Worm (Caenorhabditis elegans) whole organism, L2 larva: Measurements from ENCODE around the gene C01C4.2.

Experiments
- F13H6.1 ChIP-seq: sonication (generic microtip); optimal IDR thresholded peaks from 2 replicates; lab custom pipeline; 2016; ENCODE audit warnings: missing genetic modification characterization, missing compliant biosample characterization
- Y55F3AM.14 ChIP-seq: fragments of 200-800 bp; sonication (Bioruptor generic); optimal IDR thresholded peaks from 2 replicates; lab custom pipeline; 2018; ENCODE audit warnings: mild to moderate bottlenecking, missing genetic modification characterization, missing compliant biosample characterization
- ZK546.5 ChIP-seq: sonication (generic microtip); optimal IDR thresholded peaks from 2 replicates; lab custom pipeline; 2017; ENCODE audit warnings: missing biosample characterization, missing genetic modification characterization
- alr-1 ChIP-seq: fragments of 150-350 bp; optimal IDR thresholded peaks from 2 replicates; lab custom pipeline; 2014; ENCODE audit warnings: missing biosample characterization, missing genetic modification characterization
- aly-2 ChIP-seq: fragments of 150-350 bp; optimal IDR thresholded peaks from 2 replicates; lab custom pipeline; 2014; ENCODE audit warnings: missing biosample characterization, missing genetic modification characterization
- ama-1 ChIP-seq: fragments of 150-350 bp; optimal IDR thresholded peaks from 2 replicates; lab custom pipeline; 2018; ENCODE audit warnings: inconsistent platforms
- blmp-1 ChIP-seq: sonication (generic microtip); optimal IDR thresholded peaks from 2 replicates; lab custom pipeline; 2017; ENCODE audit warnings: missing genetic modification characterization, mild to moderate bottlenecking, missing compliant biosample characterization, antibody characterized with exemption, moderate library complexity; ENCODE audit not compliant: insufficient read depth
- ceh-16 ChIP-seq: fragments of 150-350 bp; optimal IDR thresholded peaks from 2 replicates; lab custom pipeline; 2014; ENCODE audit warnings: missing biosample characterization, missing genetic modification characterization
- ceh-82 ChIP-seq: fragments of 150-350 bp; optimal IDR thresholded peaks from 2 replicates; lab custom pipeline; 2014; ENCODE audit warnings: missing biosample characterization, missing genetic modification characterization
- crh-2 ChIP-seq: sonication (generic microtip); optimal IDR thresholded peaks from 2 replicates; lab custom pipeline; 2017; ENCODE audit warnings: missing biosample characterization, missing genetic modification characterization
- elt-3 ChIP-seq: sonication (generic microtip); optimal IDR thresholded peaks from 2 replicates; lab custom pipeline; 2017; ENCODE audit warnings: missing biosample characterization, missing genetic modification characterization
- fos-1 ChIP-seq: fragments of 150-350 bp; optimal IDR thresholded peaks from 2 replicates; lab custom pipeline; 2014; ENCODE audit warnings: missing biosample characterization, missing genetic modification characterization
- lin-11 ChIP-seq: fragments of 150-350 bp; sonication (generic microtip); optimal IDR thresholded peaks from 2 replicates; lab custom pipeline; 2014; ENCODE audit warnings: missing biosample characterization, missing genetic modification characterization, inconsistent platforms, mixed read lengths
- lin-13 ChIP-seq: fragments of 150-350 bp; optimal IDR thresholded peaks from 2 replicates; lab custom pipeline; 2014; ENCODE audit warnings: missing biosample characterization, missing genetic modification reagents, missing genetic modification characterization
- lsy-2 ChIP-seq, 2 experiments: fragments of 150-350 bp in 1 of 2; sonication (generic microtip) in 1 of 2; optimal IDR thresholded peaks; 2 replicates each; lab custom pipeline; 2014 to 2017; ENCODE audit warnings: missing biosample characterization in 2 of 2, missing genetic modification characterization in 2 of 2
- mab-5 ChIP-seq: fragments of 150-350 bp; optimal IDR thresholded peaks from 2 replicates; lab custom pipeline; 2014; ENCODE audit warnings: missing biosample characterization, missing genetic modification characterization
- mbf-1 ChIP-seq: sonication (generic microtip); optimal IDR thresholded peaks from 2 replicates; lab custom pipeline; 2017; ENCODE audit warnings: missing biosample characterization, missing genetic modification characterization
- mdl-1 ChIP-seq, 2 experiments: fragments of 150-350 bp in 1 of 2; sonication (generic microtip) in 1 of 2; optimal IDR thresholded peaks; 2 replicates each; lab custom pipeline; 2017; ENCODE audit warnings: missing biosample characterization in 2 of 2, missing genetic modification characterization in 2 of 2
- nhr-11 ChIP-seq: fragments of 150-350 bp; optimal IDR thresholded peaks from 2 replicates; lab custom pipeline; 2014; ENCODE audit warnings: missing biosample characterization, missing genetic modification characterization
- nhr-12 ChIP-seq: fragments of 150-350 bp; optimal IDR thresholded peaks from 2 replicates; lab custom pipeline; 2014; ENCODE audit warnings: missing biosample characterization, missing genetic modification characterization
- nhr-129 ChIP-seq: fragments of 150-350 bp; optimal IDR thresholded peaks from 2 replicates; lab custom pipeline; 2014; ENCODE audit warnings: missing biosample characterization, missing genetic modification characterization
- nhr-21 ChIP-seq: fragments of 150-350 bp; optimal IDR thresholded peaks from 2 replicates; lab custom pipeline; 2014; ENCODE audit warnings: missing biosample characterization, missing genetic modification characterization
- nhr-23 ChIP-seq: fragments of 150-350 bp; optimal IDR thresholded peaks from 2 replicates; lab custom pipeline; 2014; ENCODE audit warnings: missing biosample characterization, missing genetic modification reagents, missing genetic modification characterization
- nhr-237 ChIP-seq: fragments of 150-350 bp; optimal IDR thresholded peaks from 2 replicates; lab custom pipeline; 2014; ENCODE audit warnings: missing biosample characterization, missing genetic modification characterization
- nhr-25 ChIP-seq: fragments of 150-350 bp; sonication (generic microtip); optimal IDR thresholded peaks from 3 replicates; lab custom pipeline; 2014; ENCODE audit warnings: missing biosample characterization, missing genetic modification characterization
- nhr-6 ChIP-seq: fragments of 150-350 bp; optimal IDR thresholded peaks from 2 replicates; lab custom pipeline; 2014; ENCODE audit warnings: missing biosample characterization, missing genetic modification characterization
- nhr-77 ChIP-seq: fragments of 150-350 bp; optimal IDR thresholded peaks from 2 replicates; lab custom pipeline; 2014; ENCODE audit warnings: missing biosample characterization, missing genetic modification characterization
- skn-1 ChIP-seq: sonication (generic microtip); optimal IDR thresholded peaks from 2 replicates; lab custom pipeline; 2017; ENCODE audit warnings: missing biosample characterization, missing genetic modification characterization
- sma-3 ChIP-seq: sonication (generic microtip); optimal IDR thresholded peaks from 2 replicates; lab custom pipeline; 2016; ENCODE audit warnings: missing genetic modification reagents, missing genetic modification characterization, missing compliant biosample characterization
- sma-9 ChIP-seq, 2 experiments: fragments of 150-350 bp in 1 of 2; sonication (generic microtip) in 1 of 2; optimal IDR thresholded peaks; 2 replicates each; lab custom pipeline; 2014 to 2016; ENCODE audit warnings: missing genetic modification characterization in 2 of 2, mild to moderate bottlenecking in 1 of 2, missing biosample characterization in 1 of 2, missing compliant biosample characterization in 1 of 2, missing genetic modification reagents in 1 of 2, moderate library complexity in 1 of 2
- snpc-4 ChIP-seq: fragments of 150-350 bp; optimal IDR thresholded peaks from 2 replicates; lab custom pipeline; 2014; ENCODE audit warnings: missing biosample characterization, missing genetic modification characterization
- unc-39 ChIP-seq: fragments of 150-350 bp; optimal IDR thresholded peaks from 2 replicates; lab custom pipeline; 2014; ENCODE audit warnings: missing biosample characterization, missing genetic modification characterization
- ztf-1 ChIP-seq: fragments of 200-800 bp; sonication (Bioruptor generic); conservative IDR thresholded peaks from 2 replicates; pipeline ENCODE4 v1.3.6; 2022; ENCODE audit warnings: missing genetic modification characterization, missing compliant biosample characterization
- ztf-11 ChIP-seq: sonication (generic microtip); optimal IDR thresholded peaks from 2 replicates; lab custom pipeline; 2017; ENCODE audit warnings: missing biosample characterization, missing genetic modification characterization
- ztf-4 ChIP-seq: fragments of 150-350 bp; optimal IDR thresholded peaks from 2 replicates; lab custom pipeline; 2014; ENCODE audit warnings: missing biosample characterization, missing genetic modification characterization

C01C4.2 gene

ce11 chrX:3733321-3733720, 18.4 kb downstream of the C01C4.2 start:
- TF ChIP-seq nhr-237 (tag; lab: Kevin White, UChicago): no peak
- TF ChIP-seq crh-2 (tag; lab: Kevin White, UChicago): no peak
- TF ChIP-seq aly-2: no peak
- TF ChIP-seq nhr-6 (tag; lab: Kevin White, UChicago): no peak
- peak; percentile 18 for TF ChIP-seq F13H6.1 (tag; lab: Kevin White, UChicago)
- no peak for TF ChIP-seq ZK546.5 (tag; lab: Kevin White, UChicago)

ce11 chrX:3733732-3734131, 18.8 kb downstream of the C01C4.2 start, which contains the start of gene tag-18:
Gene tag-18 (minus strand): TSS chrX:3734036.
- TF ChIP-seq blmp-1: no peak
- no peak for TF ChIP-seq fos-1 (tag; lab: Kevin White, UChicago)
- no peak for TF ChIP-seq ZK546.5 (tag; lab: Kevin White, UChicago)
- TF ChIP-seq ztf-4: no peak

DNA sequence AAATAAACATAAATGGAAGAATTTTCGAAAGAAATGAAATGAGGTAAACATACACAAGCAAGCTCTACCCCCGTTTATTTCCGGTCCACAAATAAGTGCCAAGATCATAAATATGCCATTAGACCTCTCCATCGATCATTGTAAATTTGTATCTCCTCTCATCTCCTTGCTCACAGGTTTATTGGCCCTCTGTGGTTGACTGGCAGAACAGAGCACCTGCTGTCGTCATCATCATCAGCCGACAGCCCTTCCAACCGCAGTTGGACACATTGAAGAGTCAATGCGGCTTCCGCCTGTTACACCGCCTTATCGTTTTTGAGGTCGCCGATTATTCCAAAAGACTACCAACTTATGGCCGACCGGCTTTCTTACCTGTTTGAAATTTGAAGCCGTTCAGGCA, 23.7 kb downstream of the C01C4.2 start:
- no peak for TF ChIP-seq lsy-2 (tag; optimal IDR thresholded peaks at IDR 0.05; lab: Kevin White, UChicago)

- TF ChIP-seq ztf-11: no peak
- TF ChIP-seq blmp-1: no peak
- TF ChIP-seq ceh-82 (tag; lab: Kevin White, UChicago): no peak
- no peak for TF ChIP-seq ceh-16
- no peak for TF ChIP-seq snpc-4 (tag; lab: Kevin White, UChicago)
- TF ChIP-seq nhr-11: no peak
- TF ChIP-seq fos-1 (tag; lab: Kevin White, UChicago): no peak
- no peak for TF ChIP-seq nhr-23 (tag; lab: Kevin White, UChicago)
- TF ChIP-seq nhr-21: no peak
- TF ChIP-seq alr-1 (tag; lab: Kevin White, UChicago): no peak
Measured at ce11 chrX:3742223-3742622, 27.3 kb downstream of the C01C4.2 start, which contains the start of gene fkh-2. Gene fkh-2 (minus strand): TSS chrX:3742323.

ce11 chrX:3743190-3743589, 28.3 kb downstream of the C01C4.2 start:
- TF ChIP-seq nhr-11: no peak
- TF ChIP-seq lin-11: no peak
- no peak for TF ChIP-seq F13H6.1 (tag; lab: Kevin White, UChicago)
- TF ChIP-seq elt-3: no peak
- TF ChIP-seq nhr-77 (tag; lab: Kevin White, UChicago): no peak
- no peak for TF ChIP-seq lin-13 (GFP tag; lab: Kevin White, UChicago)
- TF ChIP-seq mdl-1 (tag; optimal IDR thresholded peaks at IDR 0.05; lab: Kevin White, UChicago): no peak
- TF ChIP-seq snpc-4 (tag; lab: Kevin White, UChicago): no peak
- TF ChIP-seq mab-5 (tag; lab: Kevin White, UChicago): no peak
- TF ChIP-seq unc-39 (tag; lab: Kevin White, UChicago): no peak
- no peak for TF ChIP-seq sma-3 (GFP tag; lab: Kevin White, UChicago)
- no peak for TF ChIP-seq lsy-2 (tag; optimal IDR thresholded peaks at IDR 0.05; lab: Kevin White, UChicago)
- TF ChIP-seq nhr-12 (tag; lab: Kevin White, UChicago): no peak
- no peak for TF ChIP-seq ZK546.5 (tag; lab: Kevin White, UChicago)
- no peak for TF ChIP-seq mbf-1 (tag; lab: Kevin White, UChicago)
- TF ChIP-seq skn-1 (tag; lab: Kevin White, UChicago): no peak
- TF ChIP-seq nhr-237 (tag; lab: Kevin White, UChicago): no peak
- no peak for TF ChIP-seq sma-9 (GFP tag; optimal IDR thresholded peaks at IDR 0.05; lab: Kevin White, UChicago)
- TF ChIP-seq sma-9 (tag; optimal IDR thresholded peaks at IDR 0.05; lab: Kevin White, UChicago): no peak
- TF ChIP-seq ama-1 (lab: Kevin White, UChicago): no peak

- TF ChIP-seq ama-1 (lab: Kevin White, UChicago): no peak
- TF ChIP-seq, all 48 proteins: peak for 0
Measured at ce11 chrX:3751370-3751769, 36.5 kb downstream of the C01C4.2 start.

DNA sequence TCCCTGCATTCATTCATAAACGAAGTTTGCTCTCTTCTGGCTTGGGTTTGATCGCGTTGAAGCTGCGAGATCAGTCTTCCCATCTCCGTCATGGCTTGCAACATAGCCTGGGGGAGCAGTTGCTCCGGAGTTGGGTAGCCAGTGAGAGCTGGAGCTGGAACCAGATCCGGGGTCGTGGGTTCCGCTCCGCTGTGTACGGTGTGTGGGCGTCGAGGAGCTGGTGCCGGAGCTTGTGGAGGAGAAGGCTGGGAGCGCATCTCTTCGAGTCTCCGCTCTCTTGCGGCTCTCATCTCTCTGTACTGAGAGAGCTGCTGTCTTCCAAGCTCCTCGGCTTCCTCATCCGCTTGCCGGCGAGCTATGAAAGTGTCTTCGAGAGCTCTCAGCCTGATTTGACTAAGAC, 37.5 kb downstream of the C01C4.2 start:
- TF ChIP-seq fos-1 (tag; lab: Kevin White, UChicago) (no peak), elt-3 (no peak), skn-1 (tag; lab: Kevin White, UChicago) (no peak), Y55F3AM.14 (GFP tag; lab: Kevin White, UChicago) (no peak), lin-11 (no peak), ztf-1 (no peak), ceh-16 (no peak), ceh-82 (tag; lab: Kevin White, UChicago) (no peak), nhr-25 (tag; lab: Kevin White, UChicago) (no peak), nhr-23 (tag; lab: Kevin White, UChicago) (no peak), nhr-129 (no peak)
